Fruit fly (Drosophila melanogaster): ENCODE results near the gene Tango14.

The Tango14 gene

dm6 chr2L:1124265-1124664 lies 34.2 kb upstream of the Tango14 start:
- TF ChIP-seq CG8478 (optimal IDR thresholded peaks at IDR 0.05) (no peak), EcR (GFP tag; optimal IDR thresholded peaks at IDR 0.05) (no peak), Dll (optimal IDR thresholded peaks at IDR 0.05) (no peak), pan (optimal IDR thresholded peaks at IDR 0.05) (no peak), usp (GFP tag; optimal IDR thresholded peaks at IDR 0.05) (no peak), psq (optimal IDR thresholded peaks at IDR 0.05) (no peak)

dm6 chr2L:1125437-1125836 lies 33.0 kb upstream of the Tango14 start:
- TF ChIP-seq CG8478 (optimal IDR thresholded peaks at IDR 0.05) (no peak), Dll (optimal IDR thresholded peaks at IDR 0.05) (no peak), pan (optimal IDR thresholded peaks at IDR 0.05) (no peak), usp (GFP tag; optimal IDR thresholded peaks at IDR 0.05) (no peak), EcR (GFP tag; optimal IDR thresholded peaks at IDR 0.05) (no peak), psq (optimal IDR thresholded peaks at IDR 0.05) (no peak)

DNA sequence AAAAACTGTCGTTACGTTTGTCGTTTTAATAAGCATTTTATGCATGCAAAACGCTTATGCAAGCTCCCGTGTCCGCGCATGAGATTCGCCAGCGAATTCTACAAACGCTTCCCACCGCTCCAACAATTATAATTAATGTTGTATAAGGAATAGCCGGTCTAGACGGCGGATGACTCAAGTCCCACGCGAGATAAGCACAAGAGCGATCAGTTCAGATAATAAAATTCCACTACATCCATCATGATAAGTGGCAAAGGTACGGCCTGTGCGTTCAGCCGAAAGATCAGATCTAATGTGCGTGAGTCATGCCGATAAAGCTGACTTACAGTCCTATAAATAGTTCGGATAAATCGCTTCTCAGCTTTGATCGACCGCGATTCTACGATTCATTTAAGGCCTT lies 31.9 kb upstream of the Tango14 start:
- no peak for TF ChIP-seq Dll (optimal IDR thresholded peaks at IDR 0.05)
- no peak for TF ChIP-seq usp (GFP tag; optimal IDR thresholded peaks at IDR 0.05)
- no peak for TF ChIP-seq psq (optimal IDR thresholded peaks at IDR 0.05)
- no peak for TF ChIP-seq EcR (GFP tag; optimal IDR thresholded peaks at IDR 0.05)
- TF ChIP-seq pan (optimal IDR thresholded peaks at IDR 0.05): no peak
- no peak for TF ChIP-seq CG8478 (optimal IDR thresholded peaks at IDR 0.05)

DNA sequence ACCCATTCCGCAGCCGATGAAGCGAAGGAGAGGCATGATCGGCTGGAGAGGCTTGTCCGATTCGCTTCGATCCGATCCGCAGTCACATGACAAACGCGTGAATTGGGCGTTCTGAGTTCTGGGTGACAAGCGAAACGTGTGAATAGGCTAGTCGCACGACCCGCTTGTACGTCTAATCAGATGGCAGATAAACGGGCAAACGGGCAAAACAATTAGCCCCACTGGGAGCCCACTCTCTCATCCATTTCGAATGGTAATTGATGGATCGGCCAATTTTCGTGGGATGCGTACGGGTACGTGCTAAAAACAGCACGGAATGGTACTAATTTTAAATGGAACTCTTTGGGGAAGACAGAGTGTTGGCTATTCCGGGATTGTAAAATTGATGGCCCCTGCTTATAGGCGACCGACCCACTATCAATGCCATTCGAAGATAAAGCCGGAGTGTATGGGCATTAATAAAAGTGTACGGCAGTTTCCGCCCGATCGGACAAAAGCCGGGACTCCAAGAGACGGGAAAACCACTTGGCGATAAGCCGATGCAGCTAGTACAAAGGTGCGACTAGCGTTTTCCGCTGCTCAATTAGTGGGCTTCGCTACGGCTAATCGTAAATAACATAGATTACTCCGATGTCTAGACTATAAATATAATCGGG lies 30.9 kb upstream of the Tango14 start:
- TF ChIP-seq Dll (optimal IDR thresholded peaks at IDR 0.05) (no peak), psq (optimal IDR thresholded peaks at IDR 0.05) (no peak), EcR (GFP tag; optimal IDR thresholded peaks at IDR 0.05) (no peak), usp (GFP tag; optimal IDR thresholded peaks at IDR 0.05) (no peak), pan (optimal IDR thresholded peaks at IDR 0.05) (no peak), CG8478 (optimal IDR thresholded peaks at IDR 0.05) (no peak)

DNA sequence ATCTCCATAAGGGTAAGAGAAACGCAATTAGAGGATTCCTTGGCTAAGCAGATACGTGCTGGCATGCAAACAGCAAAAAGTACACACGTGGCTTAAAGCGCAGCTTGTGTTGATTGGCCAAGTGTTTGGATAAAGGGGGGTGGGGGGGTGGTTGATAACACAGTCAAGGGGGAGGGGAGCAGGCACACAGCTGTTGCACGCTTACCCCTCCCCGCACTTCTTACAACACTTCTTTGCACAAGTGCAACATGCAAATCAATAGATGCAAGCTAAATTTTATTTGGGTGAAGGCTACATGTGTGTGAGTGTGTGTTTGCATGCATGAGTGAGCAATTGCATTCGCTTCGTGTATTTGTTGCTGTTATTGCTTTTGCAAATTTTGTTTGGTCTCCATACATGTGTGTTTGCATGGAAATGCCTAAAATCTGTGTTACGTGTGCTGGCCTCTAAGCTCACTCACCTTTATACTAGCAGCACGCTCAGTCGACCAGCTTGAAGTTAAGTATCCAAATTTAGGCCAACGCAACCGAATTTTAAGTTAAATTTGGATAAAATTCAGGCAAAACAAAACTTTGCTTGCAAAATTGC lies 30.0 kb upstream of the Tango14 start:
- no peak for TF ChIP-seq pan (optimal IDR thresholded peaks at IDR 0.05)
- no peak for TF ChIP-seq usp (GFP tag; optimal IDR thresholded peaks at IDR 0.05)
- no peak for TF ChIP-seq EcR (GFP tag; optimal IDR thresholded peaks at IDR 0.05)
- TF ChIP-seq psq (optimal IDR thresholded peaks at IDR 0.05): no peak
- TF ChIP-seq Dll (optimal IDR thresholded peaks at IDR 0.05): no peak
- no peak for TF ChIP-seq CG8478 (optimal IDR thresholded peaks at IDR 0.05)

- no peak for TF ChIP-seq Dll (optimal IDR thresholded peaks at IDR 0.05)
- TF ChIP-seq EcR (GFP tag; optimal IDR thresholded peaks at IDR 0.05): no peak
- TF ChIP-seq CG8478 (optimal IDR thresholded peaks at IDR 0.05): no peak
- no peak for TF ChIP-seq psq (optimal IDR thresholded peaks at IDR 0.05)
- no peak for TF ChIP-seq pan (optimal IDR thresholded peaks at IDR 0.05)
- TF ChIP-seq usp (GFP tag; optimal IDR thresholded peaks at IDR 0.05): no peak
Observed at dm6 chr2L:1128932-1129887, 29.3 kb upstream of the Tango14 start, which contains the start of the genes Pino and TBC1D23. TSS of gene Pino (minus strand) at chr2L:1128953. TSS of gene TBC1D23 (plus strand) at chr2L:1129316.

dm6 chr2L:1134011-1134743 lies 24.3 kb upstream of the Tango14 start, which contains the start of the genes Iris and CG4577:
TSS of gene Iris (minus strand) at chr2L:1134098.
TSS of gene CG4577 (plus strand) at chr2L:1134693.
- TF ChIP-seq CG8478 (optimal IDR thresholded peaks at IDR 0.05) (no peak), EcR (GFP tag; optimal IDR thresholded peaks at IDR 0.05) (no peak)

DNA sequence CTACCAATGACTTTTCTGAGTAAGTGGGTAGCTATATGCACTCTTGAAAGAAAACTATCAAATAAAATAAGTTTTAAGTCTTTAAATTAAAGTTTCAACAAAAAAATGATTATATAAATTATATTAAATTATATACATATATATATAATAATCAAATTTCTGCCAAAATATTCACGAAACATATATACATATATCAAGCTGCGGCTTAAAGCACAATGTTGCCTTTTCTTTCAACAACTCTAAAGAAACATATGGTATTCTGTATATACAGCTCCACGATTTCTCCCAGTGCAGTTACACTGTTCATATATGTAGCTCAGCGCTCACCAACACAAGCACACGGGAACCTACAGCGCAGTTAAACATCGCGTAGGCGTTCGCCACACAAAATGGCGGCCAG lies 23.0 kb upstream of the Tango14 start:
- TF ChIP-seq pan (optimal IDR thresholded peaks at IDR 0.05) (no peak), Dll (optimal IDR thresholded peaks at IDR 0.05) (no peak), EcR (GFP tag; optimal IDR thresholded peaks at IDR 0.05) (no peak), CG8478 (optimal IDR thresholded peaks at IDR 0.05) (no peak), psq (optimal IDR thresholded peaks at IDR 0.05) (no peak), usp (GFP tag; optimal IDR thresholded peaks at IDR 0.05) (no peak)

- no peak for TF ChIP-seq CG8478 (optimal IDR thresholded peaks at IDR 0.05)
- TF ChIP-seq Dll (optimal IDR thresholded peaks at IDR 0.05): no peak
Observed at dm6 chr2L:1136993-1137392, 21.5 kb upstream of the Tango14 start.

DNA sequence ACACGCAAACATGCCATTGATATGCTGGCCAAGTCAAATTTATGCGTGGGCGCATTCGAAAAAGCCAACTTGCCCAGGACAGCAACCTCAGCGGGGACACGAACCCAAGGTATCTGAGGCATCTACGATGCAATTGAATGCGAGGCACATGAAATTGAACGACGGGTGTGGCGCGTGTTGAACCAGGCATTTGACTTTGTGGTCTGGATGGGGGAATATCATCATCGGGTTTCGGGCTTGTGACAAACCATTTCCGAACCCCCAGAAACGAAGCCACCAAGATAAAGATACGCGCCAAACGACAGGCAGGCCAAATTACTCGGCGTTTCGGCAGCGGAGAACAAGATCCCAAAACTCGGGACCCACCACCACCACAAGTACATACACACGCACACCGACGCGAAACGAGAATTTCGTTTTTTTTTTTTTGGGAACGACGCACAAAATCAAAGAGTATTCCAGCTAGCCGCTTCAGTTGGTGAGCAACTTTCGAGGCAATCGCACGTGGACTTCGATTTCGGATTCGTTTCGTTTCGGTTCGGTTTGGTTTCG lies 15.7 kb upstream of the Tango14 start, which contains the start of gene MFS3:
TSS of gene MFS3 (plus strand) at position 472 of the 552 bp plus-strand sequence.
- TF ChIP-seq Dll (optimal IDR thresholded peaks at IDR 0.05): peak; percentile 18
- no peak for TF ChIP-seq CG8478 (optimal IDR thresholded peaks at IDR 0.05)

DNA sequence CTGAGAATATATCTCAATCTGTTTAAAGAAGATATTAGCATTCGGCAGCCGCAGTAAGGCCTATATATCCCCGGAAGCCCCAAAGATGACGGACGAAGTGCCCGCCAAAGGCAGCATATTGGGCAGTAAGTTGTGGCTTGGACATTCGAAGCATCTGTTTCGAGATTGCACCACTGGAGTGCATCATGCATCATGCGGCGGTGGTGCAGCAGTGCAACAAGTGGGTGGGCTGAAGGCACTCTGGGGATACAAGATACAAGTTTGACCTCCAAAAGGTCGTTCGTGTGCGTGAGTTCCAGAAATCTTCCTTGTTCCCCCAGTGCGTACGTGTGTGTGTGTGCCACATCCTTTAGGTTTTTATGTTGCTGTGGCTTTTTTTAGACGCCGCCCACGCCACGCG lies 15.2 kb upstream of the Tango14 start:
- TF ChIP-seq pan (optimal IDR thresholded peaks at IDR 0.05): no peak
- TF ChIP-seq psq (optimal IDR thresholded peaks at IDR 0.05): no peak
- no peak for TF ChIP-seq usp (GFP tag; optimal IDR thresholded peaks at IDR 0.05)
- no peak for TF ChIP-seq Dll (optimal IDR thresholded peaks at IDR 0.05)
- no peak for TF ChIP-seq EcR (GFP tag; optimal IDR thresholded peaks at IDR 0.05)
- TF ChIP-seq CG8478 (optimal IDR thresholded peaks at IDR 0.05): no peak

All from whole organism.